Fruit fly (Drosophila melanogaster): ENCODE results near the gene Met.

The Met gene

dm6 chrX:11599589-11599988, 16.3 kb upstream of the Met start, which contains the start of gene rho-4 (continued):
- TF ChIP-seq CG42726 (GFP tag; IDR thresholded peaks at IDR 0.05; ENCODE audit: partially characterized antibody) (0 out of 2 replicates have a peak, but pooled peaks have one; percentile 28), Myb (GFP tag; optimal IDR thresholded peaks at IDR 0.05) (peak; percentile 16), ci (GFP tag; IDR thresholded peaks at IDR 0.05) (peak; percentile 39; the same call in 1 of the 3 replicates)

dm6 chrX:11600795-11601358, 15.0 kb upstream of the Met start:
- no peak for TF ChIP-seq so (GFP tag; IDR thresholded peaks at IDR 0.05)
- peak; percentile 7 for TF ChIP-seq lilli (GFP tag; optimal IDR thresholded peaks at IDR 0.05)
- TF ChIP-seq CG8478 (optimal IDR thresholded peaks at IDR 0.05) = no peak
- TF ChIP-seq nau (GFP tag; optimal IDR thresholded peaks at IDR 0.05) = no peak
- TF ChIP-seq CG6689 (GFP tag; IDR thresholded peaks at IDR 0.05) = 0 out of 2 replicates have a peak, but pooled peaks have one; percentile 17
- TF ChIP-seq z (GFP tag; IDR thresholded peaks at IDR 0.05) = 0 out of 3 replicates have a peak, but pooled peaks have one; percentile 20
- TF ChIP-seq sens (GFP tag) = peak; percentile 72
- TF ChIP-seq CG34422 (GFP tag; IDR thresholded peaks at IDR 0.05) = peak; percentile 31; the same call in 1 of the 3 replicates
- TF ChIP-seq Atf-2 (GFP tag; optimal IDR thresholded peaks at IDR 0.05) = no peak
- TF ChIP-seq gcm (GFP tag; optimal IDR thresholded peaks at IDR 0.05) = peak; percentile 6
- peak; percentile 25; the same call in 1 of the 2 replicates for TF ChIP-seq Xrp1 (GFP tag; IDR thresholded peaks at IDR 0.05)
- peak; percentile 60 for TF ChIP-seq onecut (GFP tag; IDR thresholded peaks at IDR 0.05)
- no peak for TF ChIP-seq Myb (GFP tag; optimal IDR thresholded peaks at IDR 0.05)
- TF ChIP-seq CG10959 (GFP tag; IDR thresholded peaks at IDR 0.05) = peak; percentile 64
- peak; percentile 90 for TF ChIP-seq CG10321 (GFP tag; IDR thresholded peaks at IDR 0.05)
- TF ChIP-seq cg (GFP tag; optimal IDR thresholded peaks at IDR 0.05) = peak; percentile 81
- TF ChIP-seq HHEX (GFP tag; optimal IDR thresholded peaks at IDR 0.05) = peak; percentile 13
- TF ChIP-seq CG11695 (GFP tag; IDR thresholded peaks at IDR 0.05) = 0 out of 3 replicates have a peak, but pooled peaks have one; percentile 22
- TF ChIP-seq CG9932 (GFP tag; IDR thresholded peaks at IDR 0.05) = peak; percentile 28; the same call in 1 of the 2 replicates
- TF ChIP-seq sc (optimal IDR thresholded peaks at IDR 0.05) = no peak
- TF ChIP-seq sc (GFP tag; optimal IDR thresholded peaks at IDR 0.05) = no peak
- TF ChIP-seq Bgb (GFP tag; IDR thresholded peaks at IDR 0.05; ENCODE audit: partially characterized antibody) = peak; percentile 32; the same call in 1 of the 2 replicates
- no peak for TF ChIP-seq Opbp (GFP tag; IDR thresholded peaks at IDR 0.05; ENCODE audit: partially characterized antibody)
- peak; percentile 46 for TF ChIP-seq CG2120 (GFP tag; optimal IDR thresholded peaks at IDR 0.05)
- TF ChIP-seq lmd (GFP tag; IDR thresholded peaks at IDR 0.05) = 0 out of 2 replicates have a peak, but pooled peaks have one; percentile 12
- TF ChIP-seq CG12155 (GFP tag; optimal IDR thresholded peaks at IDR 0.05) = peak; percentile 1
- TF ChIP-seq Scr (GFP tag; IDR thresholded peaks at IDR 0.05; ENCODE audit: partially characterized antibody) = no peak
- TF ChIP-seq CG12769 (tag; optimal IDR thresholded peaks at IDR 0.05) = peak; percentile 44
- TF ChIP-seq D (optimal IDR thresholded peaks at IDR 0.05) = no peak
- no peak for TF ChIP-seq D (GFP tag; optimal IDR thresholded peaks at IDR 0.05)
- peak; percentile 57 for TF ChIP-seq Med (GFP tag)
- TF ChIP-seq chinmo (GFP tag; IDR thresholded peaks at IDR 0.05; ENCODE audit: partially characterized antibody) = 0 out of 4 replicates have a peak, but pooled peaks have one; percentile 36
- no peak for TF ChIP-seq CG8944 (GFP tag; optimal IDR thresholded peaks at IDR 0.05)
- TF ChIP-seq ci (GFP tag; IDR thresholded peaks at IDR 0.05) = peak; percentile 62; the same call in 1 of the 3 replicates
- TF ChIP-seq row (GFP tag; IDR thresholded peaks at IDR 0.05) = peak; percentile 64
- peak; percentile 31; the same call in 1 of the 2 replicates for TF ChIP-seq Rfx (GFP tag; IDR thresholded peaks at IDR 0.05)
- TF ChIP-seq prd (optimal IDR thresholded peaks at IDR 0.05) = no peak
- 0 out of 3 replicates have a peak, but pooled peaks have one; percentile 7 for TF ChIP-seq prd (GFP tag; IDR thresholded peaks at IDR 0.05)
- no peak for TF ChIP-seq CG10565 (GFP tag; optimal IDR thresholded peaks at IDR 0.05)
- TF ChIP-seq HLH54F (GFP tag; optimal IDR thresholded peaks at IDR 0.05) = peak; percentile 29
- peak; percentile 65 for TF ChIP-seq CG1832 (GFP tag; optimal IDR thresholded peaks at IDR 0.05)
- peak; percentile 77 for TF ChIP-seq kay (GFP tag; optimal IDR thresholded peaks at IDR 0.05)
- peak; percentile 74 for TF ChIP-seq pros (GFP tag; optimal IDR thresholded peaks at IDR 0.05)
- peak in 1 of 3 experiments; percentile 7 for TF ChIP-seq lola (GFP tag; optimal IDR thresholded peaks at IDR 0.05)
- TF ChIP-seq bbx (GFP tag; IDR thresholded peaks at IDR 0.05; ENCODE audit: partially characterized antibody) = 0 out of 2 replicates have a peak, but pooled peaks have one; percentile 38
- TF ChIP-seq CG18599 (GFP tag; optimal IDR thresholded peaks at IDR 0.05) = no peak
